Fruit fly (Drosophila melanogaster) whole organism, prepupa: ENCODE results near the gene Wdr59.

Experiments used
- Blimp-1 ChIP-seq: fragments of 200-800 bp; sonication (Bioruptor generic); optimal IDR thresholded peaks from 3 replicates; lab custom pipeline; 2017; ENCODE audit warnings: missing biosample characterization, missing genetic modification characterization, mild to moderate bottlenecking, moderate library complexity, missing genetic modification reagents
- CG10669 ChIP-seq: fragments of 200-800 bp; sonication (Bioruptor generic); optimal IDR thresholded peaks from 3 replicates; lab custom pipeline; 2018; ENCODE audit warnings: missing biosample characterization, mild to moderate bottlenecking, missing genetic modification characterization, moderate library complexity
- CG11294 ChIP-seq: fragments of 200-800 bp; sonication (Bioruptor generic); IDR thresholded peaks from 2 replicates; pipeline ENCODE4 v1.3.6; 2022; ENCODE audit warnings: missing biosample characterization, missing genetic modification characterization
- CG15336 ChIP-seq: fragments of 200-800 bp; sonication (Bioruptor generic); IDR thresholded peaks from 2 replicates; pipeline ENCODE4 v1.3.6; 2022; ENCODE audit warnings: missing biosample characterization, missing genetic modification characterization
- CG1621 ChIP-seq: fragments of 200-800 bp; sonication (Bioruptor generic); optimal IDR thresholded peaks from 3 replicates; lab custom pipeline; 2018; ENCODE audit warnings: missing biosample characterization, mild to moderate bottlenecking, missing genetic modification characterization
- CG16779 ChIP-seq: fragments of 200-800 bp; sonication (Bioruptor generic); optimal IDR thresholded peaks from 3 replicates; lab custom pipeline; 2017; ENCODE audit warnings: missing biosample characterization, mild to moderate bottlenecking, missing genetic modification characterization
- CG31627 ChIP-seq: fragments of 200-800 bp; sonication (Bioruptor generic); optimal IDR thresholded peaks from 3 replicates; lab custom pipeline; 2016; ENCODE audit warnings: missing biosample characterization, missing genetic modification characterization
- CG6276 ChIP-seq: fragments of 200-800 bp; sonication (Bioruptor generic); optimal IDR thresholded peaks from 2 replicates; lab custom pipeline; 2017; ENCODE audit warnings: missing biosample characterization, mild to moderate bottlenecking, missing genetic modification characterization
- CG6792 ChIP-seq: fragments of 200-800 bp; sonication (Bioruptor generic); optimal IDR thresholded peaks from 3 replicates; lab custom pipeline; 2016; ENCODE audit warnings: missing biosample characterization, missing genetic modification characterization
- CG6808 ChIP-seq: fragments of 200-800 bp; sonication (Bioruptor generic); optimal IDR thresholded peaks from 3 replicates; lab custom pipeline; 2017; ENCODE audit warnings: missing biosample characterization, missing genetic modification characterization, mild to moderate bottlenecking, moderate library complexity, missing genetic modification reagents
- CG6854 ChIP-seq: fragments of 200-800 bp; sonication (Bioruptor generic); optimal IDR thresholded peaks from 2 replicates; lab custom pipeline; 2017; ENCODE audit warnings: missing biosample characterization, mild to moderate bottlenecking, missing genetic modification characterization
- CG7368 ChIP-seq: fragments of 200-800 bp; sonication (Bioruptor generic); optimal IDR thresholded peaks from 3 replicates; lab custom pipeline; 2016; ENCODE audit warnings: missing biosample characterization, missing genetic modification characterization
- CG8119 ChIP-seq: fragments of 200-800 bp; sonication (Bioruptor generic); IDR thresholded peaks from 3 replicates; pipeline ENCODE4 v1.3.6; 2022; ENCODE audit warnings: missing biosample characterization, missing genetic modification characterization
- CG8319 ChIP-seq: fragments of 200-800 bp; sonication (Bioruptor generic); optimal IDR thresholded peaks from 3 replicates; lab custom pipeline; 2016; ENCODE audit warnings: missing biosample characterization, missing genetic modification characterization
- CG9139 ChIP-seq: fragments of 200-800 bp; sonication (Bioruptor generic); optimal IDR thresholded peaks from 3 replicates; lab custom pipeline; 2017; ENCODE audit warnings: missing biosample characterization, mild to moderate bottlenecking, missing genetic modification characterization
- Eip78C ChIP-seq: fragments of 200-800 bp; sonication (Bioruptor generic); peaks from one replicate; lab custom pipeline; 2016; ENCODE audit warnings: missing biosample characterization, missing genetic modification characterization
- Eip93F ChIP-seq: fragments of 200-800 bp; sonication (Bioruptor generic); optimal IDR thresholded peaks from 2 replicates; lab custom pipeline; 2016; ENCODE audit warnings: missing biosample characterization, mild to moderate bottlenecking, missing genetic modification characterization
- Ets96B ChIP-seq: fragments of 200-800 bp; optimal IDR thresholded peaks from 2 replicates; lab custom pipeline; 2019; ENCODE audit warnings: missing biosample characterization, mild to moderate bottlenecking, missing genetic modification characterization, moderate library complexity
- Gug ChIP-seq: fragments of 200-800 bp; sonication (Bioruptor generic); IDR thresholded peaks from 2 replicates; pipeline ENCODE4 v1.3.6; 2022; ENCODE audit warnings: missing biosample characterization, missing genetic modification characterization
- Hr38 ChIP-seq: sonication (Bioruptor generic); optimal IDR thresholded peaks from 2 replicates; lab custom pipeline; 2016; ENCODE audit warnings: missing biosample characterization, missing genetic modification characterization
- Hr4 ChIP-seq: fragments of 200-800 bp; sonication (Bioruptor generic); optimal IDR thresholded peaks from 3 replicates; lab custom pipeline; 2016; ENCODE audit warnings: missing biosample characterization, missing genetic modification characterization
- Lpt ChIP-seq: fragments of 200-800 bp; sonication (Bioruptor generic); optimal IDR thresholded peaks from 3 replicates; lab custom pipeline; 2016; ENCODE audit warnings: missing biosample characterization, missing genetic modification characterization
- Met ChIP-seq: fragments of 200-800 bp; sonication (Bioruptor generic); optimal IDR thresholded peaks from 3 replicates; lab custom pipeline; 2016; ENCODE audit warnings: missing biosample characterization, missing genetic modification characterization
- Smox ChIP-seq: fragments of 200-800 bp; sonication (Bioruptor generic); optimal IDR thresholded peaks from 3 replicates; lab custom pipeline; 2016; ENCODE audit warnings: missing biosample characterization, missing genetic modification characterization
- Sox102F ChIP-seq: fragments of 200-800 bp; sonication (Bioruptor generic); optimal IDR thresholded peaks from 2 replicates; lab custom pipeline; 2016; ENCODE audit warnings: missing biosample characterization, mild to moderate bottlenecking, missing genetic modification characterization
- Sox14 ChIP-seq: fragments of 200-800 bp; sonication (Bioruptor generic); optimal IDR thresholded peaks from 3 replicates; lab custom pipeline; 2016; ENCODE audit warnings: missing biosample characterization, missing genetic modification characterization
- Sox15 ChIP-seq: fragments of 200-800 bp; sonication (Bioruptor generic); optimal IDR thresholded peaks from 3 replicates; lab custom pipeline; 2016; ENCODE audit warnings: missing biosample characterization, missing genetic modification characterization
- dac ChIP-seq: fragments of 200-800 bp; sonication (Bioruptor generic); optimal IDR thresholded peaks from 2 replicates; lab custom pipeline; 2017; ENCODE audit warnings: missing biosample characterization, mild to moderate bottlenecking, missing genetic modification characterization
- dsx ChIP-seq: fragments of 200-800 bp; optimal IDR thresholded peaks from 3 replicates; lab custom pipeline; 2019; ENCODE audit warnings: missing biosample characterization, mild to moderate bottlenecking, missing genetic modification characterization, moderate library complexity; ENCODE audit not compliant: poor library complexity, severe bottlenecking
- esn ChIP-seq: fragments of 200-800 bp; sonication (Bioruptor generic); optimal IDR thresholded peaks from 2 replicates; lab custom pipeline; 2016; ENCODE audit warnings: missing biosample characterization, mild to moderate bottlenecking, missing genetic modification characterization, moderate library complexity
- fd59A ChIP-seq: fragments of 200-800 bp; sonication (Bioruptor generic); optimal IDR thresholded peaks from 2 replicates; lab custom pipeline; 2017; ENCODE audit warnings: missing biosample characterization, mild to moderate bottlenecking, missing genetic modification characterization, missing genetic modification reagents
- fd85E ChIP-seq: fragments of 200-800 bp; sonication (Bioruptor generic); optimal IDR thresholded peaks from 3 replicates; lab custom pipeline; 2016; ENCODE audit warnings: missing biosample characterization, missing genetic modification characterization
- fkh ChIP-seq: fragments of 200-800 bp; sonication (Bioruptor generic); optimal IDR thresholded peaks from 3 replicates; lab custom pipeline; 2017; ENCODE audit warnings: missing biosample characterization, mild to moderate bottlenecking, missing genetic modification characterization, moderate library complexity
- lz ChIP-seq: fragments of 200-800 bp; sonication (Bioruptor generic); optimal IDR thresholded peaks from 3 replicates; lab custom pipeline; 2016; ENCODE audit warnings: missing biosample characterization, missing genetic modification characterization
- net ChIP-seq: fragments of 200-800 bp; sonication (Bioruptor generic); optimal IDR thresholded peaks from 3 replicates; lab custom pipeline; 2016; ENCODE audit warnings: missing biosample characterization, missing genetic modification characterization
- salr ChIP-seq, 2 experiments: fragments of 200-800 bp; sonication (Bioruptor generic); optimal IDR thresholded peaks; 3 replicates each; lab custom pipeline; 2016 to 2018; ENCODE audit warnings: missing biosample characterization in 2 of 2, missing genetic modification characterization in 2 of 2, mild to moderate bottlenecking in 1 of 2
- topi ChIP-seq: fragments of 200-800 bp; sonication (Bioruptor generic); optimal IDR thresholded peaks from 3 replicates; lab custom pipeline; 2016; ENCODE audit warnings: missing biosample characterization, missing genetic modification characterization
- vri ChIP-seq: fragments of 200-800 bp; sonication (Bioruptor generic); optimal IDR thresholded peaks from 3 replicates; lab custom pipeline; 2016; ENCODE audit warnings: missing biosample characterization, mild to moderate bottlenecking, missing genetic modification characterization

Wdr59 gene

dm6 chr2L:11066887-11067459 lies 24.3 kb upstream of the Wdr59 start, which contains the start of gene Samuel (continued):
- TF ChIP-seq Hr38 (no peak), Sox102F (GFP tag; lab: Kevin White, UChicago) (peak; percentile 64), CG15336 (peak; percentile 65), dac (no peak), CG11294 (GFP tag; lab: Robert Waterston, UW) (no peak), dsx (GFP tag; lab: Kevin White, UChicago) (peak; percentile 57), Gug (GFP tag; lab: Robert Waterston, UW) (no peak), CG8119 (GFP tag; lab: Robert Waterston, UW) (peak; percentile 68; the same call in 2 of the 3 replicates), esn (GFP tag; lab: Kevin White, UChicago) (peak; percentile 28), Met (GFP tag; lab: Kevin White, UChicago) (peak; percentile 44), CG6276 (GFP tag; lab: Kevin White, UChicago) (peak; percentile 62), CG16779 (tag; lab: Kevin White, UChicago) (peak; percentile 68), CG8319 (GFP tag; lab: Kevin White, UChicago) (no peak), CG6808 (GFP tag; lab: Kevin White, UChicago) (peak; percentile 59), CG6792 (GFP tag; lab: Kevin White, UChicago) (peak; percentile 36), CG9139 (GFP tag; lab: Kevin White, UChicago) (peak; percentile 53), CG1621 (tag; lab: Kevin White, UChicago) (peak; percentile 22), fkh (GFP tag; lab: Kevin White, UChicago) (peak; percentile 16), CG31627 (GFP tag; lab: Kevin White, UChicago) (peak; percentile 20), Ets96B (peak; percentile 48), Lpt (peak; percentile 12), fd85E (GFP tag; lab: Kevin White, UChicago) (no peak), Hr4 (GFP tag; lab: Kevin White, UChicago) (peak; percentile 11), CG6854 (GFP tag; lab: Kevin White, UChicago) (peak; percentile 87), vri (GFP tag; lab: Kevin White, UChicago) (peak; percentile 74), net (peak; percentile 60), fd59A (GFP tag; lab: Kevin White, UChicago) (peak; percentile 17), CG10669 (peak; percentile 46), Eip93F (GFP tag; lab: Kevin White, UChicago) (no peak), lz (GFP tag; lab: Kevin White, UChicago) (peak; percentile 39), CG7368 (peak; percentile 28), Sox15 (GFP tag; lab: Kevin White, UChicago) (no peak), salr (GFP tag; optimal IDR thresholded peaks at IDR 0.05; lab: Kevin White, UChicago) (peak; percentile 5 to 44)

- TF ChIP-seq Sox14 (GFP tag; lab: Kevin White, UChicago) (peak; percentile 31), Smox (GFP tag; lab: Kevin White, UChicago) (peak; percentile 0), CG7368 (no peak), Blimp-1 (no peak), topi (GFP tag; lab: Kevin White, UChicago) (peak; percentile 0), CG6792 (GFP tag; lab: Kevin White, UChicago) (no peak), esn (GFP tag; lab: Kevin White, UChicago) (peak; percentile 20), lz (GFP tag; lab: Kevin White, UChicago) (peak; percentile 12), Eip78C (GFP tag; lab: Kevin White, UChicago) (peak; percentile 17), Met (GFP tag; lab: Kevin White, UChicago) (peak; percentile 42)
Observed at dm6 chr2L:11067970-11068369, 23.3 kb upstream of the Wdr59 start.
